Fruit fly (Drosophila melanogaster): ENCODE data around the gene CG9147.
A peak's percentile ranks its signal among the peaks of the same experiment; 100 is the strongest.

Gene CG9147

DNA sequence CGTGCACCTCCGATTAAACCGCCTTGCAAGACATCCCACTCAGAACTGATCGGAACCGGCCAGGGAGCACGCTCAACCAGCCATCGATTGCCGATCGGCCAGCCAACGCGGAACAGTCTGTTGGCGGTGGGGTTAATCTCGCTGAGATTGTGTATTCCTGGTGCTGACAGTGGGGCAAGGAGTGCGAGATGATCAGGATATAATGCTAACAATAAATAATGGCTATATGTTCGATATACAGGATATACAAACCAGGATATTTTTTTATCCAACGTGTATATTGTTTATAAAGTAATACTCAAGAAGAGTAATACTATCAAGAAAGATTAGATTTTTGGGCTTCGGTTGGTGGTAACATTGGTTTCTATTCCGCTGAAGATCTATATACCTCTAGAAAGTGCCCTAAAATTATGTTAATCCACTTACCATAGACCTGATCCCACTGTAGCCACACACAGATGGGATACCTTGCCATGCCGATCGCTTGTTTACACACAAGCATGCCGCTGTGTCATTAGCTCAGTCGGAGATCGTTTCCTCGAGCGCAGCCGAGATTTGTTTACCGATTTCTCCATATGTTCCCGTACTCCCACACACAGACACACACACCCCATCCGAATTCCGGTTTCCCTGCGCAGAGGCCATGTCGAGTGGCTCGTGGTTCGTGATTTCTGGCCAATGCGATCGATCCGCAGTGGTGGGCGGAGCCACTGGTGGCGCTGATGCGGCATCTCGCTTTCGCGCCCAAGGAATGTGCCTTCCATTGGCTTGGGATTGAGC, 46.3 kb upstream of the CG9147 start, which contains the start of gene H2.0 (continued):
- TF ChIP-seq CG7963 (GFP tag; IDR thresholded peaks at IDR 0.05; ENCODE audit: partially characterized antibody) (no peak), CG10267 (tag; optimal IDR thresholded peaks at IDR 0.05) (peak; percentile 27), odd (GFP tag; optimal IDR thresholded peaks at IDR 0.05) (no peak), CG7839 (tag; optimal IDR thresholded peaks at IDR 0.05) (peak; percentile 45), CG11093 (GFP tag; IDR thresholded peaks at IDR 0.05) (no peak), CG14667 (GFP tag; IDR thresholded peaks at IDR 0.05) (no peak), pum (GFP tag; optimal IDR thresholded peaks at IDR 0.05) (no peak), danr (GFP tag; IDR thresholded peaks at IDR 0.05) (0 out of 2 replicates have a peak, but pooled peaks have one; percentile 11), tna (GFP tag; IDR thresholded peaks at IDR 0.05; ENCODE audit: partially characterized antibody) (no peak), ro (GFP tag; IDR thresholded peaks at IDR 0.05) (no peak), CG30403 (GFP tag; optimal IDR thresholded peaks at IDR 0.05) (peak; percentile 42), Fer2 (tag; optimal IDR thresholded peaks at IDR 0.05) (no peak), CG8388 (GFP tag; optimal IDR thresholded peaks at IDR 0.05) (no peak), dm (GFP tag; optimal IDR thresholded peaks at IDR 0.05) (peak; percentile 5), br (optimal IDR thresholded peaks at IDR 0.05) (no peak), Adf1 (GFP tag; IDR thresholded peaks at IDR 0.05) (no peak), jing (GFP tag; optimal IDR thresholded peaks at IDR 0.05) (no peak), tup (GFP tag; optimal IDR thresholded peaks at IDR 0.05) (no peak), CG17912 (GFP tag; optimal IDR thresholded peaks at IDR 0.05) (no peak), toy (GFP tag; IDR thresholded peaks at IDR 0.05) (no peak), CG6813 (GFP tag; optimal IDR thresholded peaks at IDR 0.05) (peak; percentile 42), NfI (GFP tag; optimal IDR thresholded peaks at IDR 0.05) (peak; percentile 20), peb (GFP tag; IDR thresholded peaks at IDR 0.05) (no peak), zfh2 (GFP tag; optimal IDR thresholded peaks at IDR 0.05) (no peak), H15 (GFP tag; IDR thresholded peaks at IDR 0.05) (no peak), CG17829 (tag; optimal IDR thresholded peaks at IDR 0.05) (peak; percentile 52), yki (optimal IDR thresholded peaks at IDR 0.05) (no peak), Nf-YC (tag; optimal IDR thresholded peaks at IDR 0.05) (peak; percentile 97), CG7271 (tag; optimal IDR thresholded peaks at IDR 0.05) (no peak), Poxn (GFP tag; IDR thresholded peaks at IDR 0.05) (no peak), ap (GFP tag; IDR thresholded peaks at IDR 0.05) (no peak), Med (GFP tag) (peak; percentile 26), sc (optimal IDR thresholded peaks at IDR 0.05) (no peak), sc (GFP tag; optimal IDR thresholded peaks at IDR 0.05) (peak; percentile 37), CG10366 (GFP tag; IDR thresholded peaks at IDR 0.05) (no peak), Mrtf (GFP tag; IDR thresholded peaks at IDR 0.05) (no peak), nerfin-1 (tag; optimal IDR thresholded peaks at IDR 0.05) (no peak), CG4328 (GFP tag; optimal IDR thresholded peaks at IDR 0.05) (no peak), Usf (GFP tag; optimal IDR thresholded peaks at IDR 0.05) (no peak), pzg (GFP tag; optimal IDR thresholded peaks at IDR 0.05) (no peak), Hsf (GFP tag; optimal IDR thresholded peaks at IDR 0.05) (no peak), CG14860 (GFP tag; IDR thresholded peaks at IDR 0.05; ENCODE audit: partially characterized antibody) (no peak), HLH3B (GFP tag; IDR thresholded peaks at IDR 0.05) (no peak), CG2889 (GFP tag; IDR thresholded peaks at IDR 0.05) (no peak), onecut (GFP tag; IDR thresholded peaks at IDR 0.05) (no peak), Nf-YA (GFP tag; IDR thresholded peaks at IDR 0.05) (peak; percentile 59; the same call in 1 of the 2 replicates), kah (GFP tag; optimal IDR thresholded peaks at IDR 0.05) (peak; percentile 5), jumu (GFP tag; optimal IDR thresholded peaks at IDR 0.05) (no peak), wek (GFP tag; optimal IDR thresholded peaks at IDR 0.05) (no peak), CG12769 (tag; optimal IDR thresholded peaks at IDR 0.05) (peak; percentile 34), CG13624 (GFP tag; optimal IDR thresholded peaks at IDR 0.05) (no peak)

Measured in whole organism, embryonic.